Worm (Caenorhabditis elegans): ENCODE data around the gene C07D10.1.

The C07D10.1 gene

ce11 chrII:7398712-7399111, at the start of gene C07D10.1:
C07D10.1 (plus strand) TSS chrII:7399012.
- TF ChIP-seq ets-7 (tag; optimal IDR thresholded peaks at IDR 0.05) (no peak), tbx-37 (GFP tag; conservative IDR thresholded peaks at IDR 0.05) (no peak), hnd-1 (tag; optimal IDR thresholded peaks at IDR 0.05) (no peak), tra-4 (tag; optimal IDR thresholded peaks at IDR 0.05) (no peak), aly-1 (tag; optimal IDR thresholded peaks at IDR 0.05) (no peak), F13C5.2 (tag; optimal IDR thresholded peaks at IDR 0.05) (no peak), tbx-11 (GFP tag; IDR thresholded peaks at IDR 0.05) (no peak), sea-1 (GFP tag; conservative IDR thresholded peaks at IDR 0.05) (no peak), scrt-1 (GFP tag; IDR thresholded peaks at IDR 0.05) (no peak), flt-1 (GFP tag; IDR thresholded peaks at IDR 0.05) (no peak), pes-1 (GFP tag; IDR thresholded peaks at IDR 0.05) (no peak), hmbx-1 (tag; optimal IDR thresholded peaks at IDR 0.05) (no peak), hmg-4 (GFP tag; optimal IDR thresholded peaks at IDR 0.05) (no peak), B0310.2 (tag; optimal IDR thresholded peaks at IDR 0.05) (no peak)

- TF ChIP-seq hmg-4 (GFP tag; optimal IDR thresholded peaks at IDR 0.05) (no peak), sea-1 (GFP tag; conservative IDR thresholded peaks at IDR 0.05) (no peak), ama-1 (optimal IDR thresholded peaks at IDR 0.05) (no peak), ets-7 (tag; optimal IDR thresholded peaks at IDR 0.05) (no peak), tbx-11 (GFP tag; IDR thresholded peaks at IDR 0.05) (no peak), flt-1 (GFP tag; IDR thresholded peaks at IDR 0.05) (no peak), ceh-13 (GFP tag; optimal IDR thresholded peaks at IDR 0.05) (no peak), B0310.2 (tag; optimal IDR thresholded peaks at IDR 0.05) (no peak), F13C5.2 (tag; optimal IDR thresholded peaks at IDR 0.05) (no peak), pes-1 (GFP tag; IDR thresholded peaks at IDR 0.05) (no peak), hmbx-1 (tag; optimal IDR thresholded peaks at IDR 0.05) (no peak)
Measured at ce11 chrII:7352507-7352906, 46.3 kb upstream of the C07D10.1 start, which contains the start of gene hsp-4. hsp-4 (minus strand) TSS chrII:7352645.

ce11 chrII:7353027-7353426, 45.8 kb upstream of the C07D10.1 start:
- peak; percentile 12 for TF ChIP-seq ceh-36 (tag; optimal IDR thresholded peaks at IDR 0.05)
- TF ChIP-seq B0310.2 (tag; optimal IDR thresholded peaks at IDR 0.05), result no peak

ce11 chrII:7356326-7356725, 42.5 kb upstream of the C07D10.1 start, which contains the start of gene haf-2:
haf-2 (minus strand) TSS chrII:7356426.
- TF ChIP-seq ceh-13 (GFP tag; optimal IDR thresholded peaks at IDR 0.05) (no peak), sea-1 (GFP tag; conservative IDR thresholded peaks at IDR 0.05) (no peak), tbx-37 (GFP tag; conservative IDR thresholded peaks at IDR 0.05) (no peak), ets-7 (tag; optimal IDR thresholded peaks at IDR 0.05) (no peak)

ce11 chrII:7356773-7357172, 42.0 kb upstream of the C07D10.1 start:
- TF ChIP-seq F13C5.2 (tag; optimal IDR thresholded peaks at IDR 0.05) (no peak), ceh-36 (tag; optimal IDR thresholded peaks at IDR 0.05) (no peak), hmg-4 (GFP tag; optimal IDR thresholded peaks at IDR 0.05) (no peak), ama-1 (optimal IDR thresholded peaks at IDR 0.05) (no peak), B0310.2 (tag; optimal IDR thresholded peaks at IDR 0.05) (no peak), scrt-1 (GFP tag; IDR thresholded peaks at IDR 0.05) (no peak), ets-7 (tag; optimal IDR thresholded peaks at IDR 0.05) (no peak), hmbx-1 (tag; optimal IDR thresholded peaks at IDR 0.05) (no peak), ceh-13 (GFP tag; optimal IDR thresholded peaks at IDR 0.05) (no peak), pes-1 (GFP tag; IDR thresholded peaks at IDR 0.05) (no peak), hnd-1 (tag; optimal IDR thresholded peaks at IDR 0.05) (no peak), tbx-11 (GFP tag; IDR thresholded peaks at IDR 0.05) (no peak), tra-4 (tag; optimal IDR thresholded peaks at IDR 0.05) (no peak), sea-1 (GFP tag; conservative IDR thresholded peaks at IDR 0.05) (no peak), flt-1 (GFP tag; IDR thresholded peaks at IDR 0.05) (no peak)

- TF ChIP-seq sea-1 (GFP tag; conservative IDR thresholded peaks at IDR 0.05), result no peak
- TF ChIP-seq aly-1 (tag; optimal IDR thresholded peaks at IDR 0.05), result no peak
- no peak for TF ChIP-seq pes-1 (GFP tag; IDR thresholded peaks at IDR 0.05)
Measured at ce11 chrII:7357176-7357575, 41.6 kb upstream of the C07D10.1 start.

ce11 chrII:7358489-7358943, 40.3 kb upstream of the C07D10.1 start, which contains the start of gene insc-1:
insc-1 (plus strand) TSS chrII:7358893.
- no peak for TF ChIP-seq hmg-4 (GFP tag; optimal IDR thresholded peaks at IDR 0.05)
- no peak for TF ChIP-seq tbx-11 (GFP tag; IDR thresholded peaks at IDR 0.05)

- TF ChIP-seq hnd-1 (tag; optimal IDR thresholded peaks at IDR 0.05), result no peak
- no peak for TF ChIP-seq B0310.2 (tag; optimal IDR thresholded peaks at IDR 0.05)
- no peak for TF ChIP-seq tbx-11 (GFP tag; IDR thresholded peaks at IDR 0.05)
- TF ChIP-seq ceh-36 (tag; optimal IDR thresholded peaks at IDR 0.05), result no peak
- no peak for TF ChIP-seq ama-1 (optimal IDR thresholded peaks at IDR 0.05)
- TF ChIP-seq sea-1 (GFP tag; conservative IDR thresholded peaks at IDR 0.05), result no peak
- no peak for TF ChIP-seq flt-1 (GFP tag; IDR thresholded peaks at IDR 0.05)
- TF ChIP-seq aly-1 (tag; optimal IDR thresholded peaks at IDR 0.05), result no peak
Measured at ce11 chrII:7363990-7364455, 34.8 kb upstream of the C07D10.1 start, which contains the start of gene msra-1. msra-1 (minus strand) TSS chrII:7364040.

ce11 chrII:7368761-7369160, 30.1 kb upstream of the C07D10.1 start, which contains the start of gene F43E2.6:
F43E2.6 (minus strand) TSS chrII:7368861.
- TF ChIP-seq sea-1 (GFP tag; conservative IDR thresholded peaks at IDR 0.05) (no peak), ama-1 (optimal IDR thresholded peaks at IDR 0.05) (no peak), hnd-1 (tag; optimal IDR thresholded peaks at IDR 0.05) (no peak), pes-1 (GFP tag; IDR thresholded peaks at IDR 0.05) (no peak), tbx-37 (GFP tag; conservative IDR thresholded peaks at IDR 0.05) (no peak), hmbx-1 (tag; optimal IDR thresholded peaks at IDR 0.05) (no peak)
